Worm (Caenorhabditis elegans): ENCODE measurements around the gene K10H10.6.

K10H10.6 gene

DNA sequence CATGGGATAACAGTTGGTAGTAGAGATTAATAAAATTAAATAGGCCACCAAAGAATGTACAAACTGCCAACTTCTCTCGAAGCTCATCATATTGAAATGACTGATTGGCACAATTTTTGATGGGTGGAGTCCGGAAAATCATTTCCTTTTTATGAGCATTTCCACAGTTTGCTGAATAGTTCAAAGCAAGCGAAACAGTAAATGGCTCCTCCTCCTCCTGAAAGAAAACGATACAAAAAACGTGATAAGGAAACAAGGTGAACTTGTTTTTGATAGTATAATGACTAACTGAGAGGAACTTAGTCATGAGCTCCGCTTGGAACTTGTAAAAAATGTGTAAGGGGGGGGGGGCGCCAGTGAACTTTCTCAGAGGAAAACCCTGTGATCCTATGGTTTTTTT is 11.9 kb downstream of the K10H10.6 start, which contains the start of gene K10H10.9:
K10H10.9 (minus strand) TSS at position 101 of the 400 bp plus-strand sequence.
- TF ChIP-seq unc-86 (tag; optimal IDR thresholded peaks at IDR 0.05) (no peak), nhr-84 (tag; optimal IDR thresholded peaks at IDR 0.05) (no peak), unc-30 (tag; optimal IDR thresholded peaks at IDR 0.05) (no peak), swsn-7 (tag; optimal IDR thresholded peaks at IDR 0.05) (no peak), unc-130 (tag; optimal IDR thresholded peaks at IDR 0.05) (no peak), tlp-1 (tag; optimal IDR thresholded peaks at IDR 0.05) (no peak), lir-3 (tag; optimal IDR thresholded peaks at IDR 0.05; ENCODE audit: poor library complexity) (no peak), alr-1 (tag; optimal IDR thresholded peaks at IDR 0.05; ENCODE audit: borderline replicate concordance) (no peak), ceh-82 (tag; optimal IDR thresholded peaks at IDR 0.05) (no peak), aha-1 (tag; optimal IDR thresholded peaks at IDR 0.05) (no peak), egl-13 (tag; optimal IDR thresholded peaks at IDR 0.05) (no peak), aly-2 (tag; optimal IDR thresholded peaks at IDR 0.05) (no peak), grh-1 (GFP tag; IDR thresholded peaks at IDR 0.05) (no peak), C16A3.4 (tag; optimal IDR thresholded peaks at IDR 0.05) (no peak)

ce11 chrII:14522037-14522436 is 18.9 kb downstream of the K10H10.6 start, which contains the start of gene btb-19:
Gene btb-19 (minus strand): TSS chrII:14522137.
- TF ChIP-seq pax-3 (tag; optimal IDR thresholded peaks at IDR 0.05), result no peak
- no peak for TF ChIP-seq unc-130 (tag; optimal IDR thresholded peaks at IDR 0.05)
- no peak for TF ChIP-seq ceh-88 (GFP tag; IDR thresholded peaks at IDR 0.05)
- no peak for TF ChIP-seq ama-1 (optimal IDR thresholded peaks at IDR 0.05)
- TF ChIP-seq ceh-63 (GFP tag; optimal IDR thresholded peaks at IDR 0.05), result no peak

DNA sequence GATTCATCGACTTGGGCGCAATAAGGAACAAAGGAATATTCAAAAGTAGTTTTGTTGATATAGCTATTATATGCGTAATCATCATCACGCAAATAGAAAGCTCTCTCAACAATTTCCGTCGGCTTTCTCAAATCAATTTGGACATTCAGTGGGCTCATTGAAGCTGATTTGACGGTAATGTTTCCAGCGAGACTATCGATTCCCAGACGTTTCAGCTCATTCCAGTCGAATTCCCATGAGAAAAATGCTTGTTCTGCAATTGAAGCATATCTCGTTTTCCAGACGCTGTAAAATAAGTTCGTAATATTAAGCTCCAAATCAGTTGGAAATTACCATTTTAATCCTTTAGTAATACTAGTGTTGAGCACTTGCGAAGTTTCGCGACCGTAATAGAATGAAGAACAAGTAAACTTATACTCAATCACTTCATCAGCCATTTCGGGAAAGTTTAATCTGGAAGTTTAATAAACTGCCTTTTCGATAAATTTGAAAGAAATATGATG is 20.0 kb downstream of the K10H10.6 start, which contains the start of gene btb-20:
btb-20 (minus strand) TSS at position 453 of the 503 bp plus-strand sequence.
- TF ChIP-seq fkh-8 (tag; optimal IDR thresholded peaks at IDR 0.05) (no peak), snpc-4 (tag; optimal IDR thresholded peaks at IDR 0.05) (no peak), swsn-7 (tag; optimal IDR thresholded peaks at IDR 0.05) (no peak), mef-2 (tag; optimal IDR thresholded peaks at IDR 0.05) (no peak), lin-15B (tag; optimal IDR thresholded peaks at IDR 0.05) (no peak)

ce11 chrII:14523645-14524223 is 20.6 kb downstream of the K10H10.6 start, which contains the start of gene pot-2:
Gene pot-2 (plus strand): TSS chrII:14524173.
- TF ChIP-seq nhr-85 (tag) (no peak), Y116A8C.19 (tag; optimal IDR thresholded peaks at IDR 0.05; ENCODE audit: borderline replicate concordance) (no peak), nhr-20 (tag; optimal IDR thresholded peaks at IDR 0.05) (no peak)

- TF ChIP-seq lin-14 (GFP tag; optimal IDR thresholded peaks at IDR 0.05) (no peak), nhr-20 (tag; optimal IDR thresholded peaks at IDR 0.05) (no peak), C04F5.9 (tag; optimal IDR thresholded peaks at IDR 0.05) (no peak), pag-3 (tag; optimal IDR thresholded peaks at IDR 0.05; ENCODE audit: borderline replicate concordance, insufficient read depth) (no peak), lin-39 (tag; optimal IDR thresholded peaks at IDR 0.05) (no peak), nhr-84 (tag; optimal IDR thresholded peaks at IDR 0.05) (no peak), aha-1 (tag; optimal IDR thresholded peaks at IDR 0.05) (no peak), swsn-7 (tag; optimal IDR thresholded peaks at IDR 0.05) (no peak), unc-30 (tag; optimal IDR thresholded peaks at IDR 0.05) (no peak), ceh-88 (GFP tag; IDR thresholded peaks at IDR 0.05) (no peak), aly-2 (tag; optimal IDR thresholded peaks at IDR 0.05) (no peak), vab-15 (tag; optimal IDR thresholded peaks at IDR 0.05) (no peak), Y116A8C.19 (tag; optimal IDR thresholded peaks at IDR 0.05; ENCODE audit: borderline replicate concordance) (no peak)
Measured at ce11 chrII:14525013-14525412, 21.9 kb downstream of the K10H10.6 start, which contains the start of gene F57C2.4. Gene F57C2.4 (plus strand): TSS chrII:14525313.

DNA sequence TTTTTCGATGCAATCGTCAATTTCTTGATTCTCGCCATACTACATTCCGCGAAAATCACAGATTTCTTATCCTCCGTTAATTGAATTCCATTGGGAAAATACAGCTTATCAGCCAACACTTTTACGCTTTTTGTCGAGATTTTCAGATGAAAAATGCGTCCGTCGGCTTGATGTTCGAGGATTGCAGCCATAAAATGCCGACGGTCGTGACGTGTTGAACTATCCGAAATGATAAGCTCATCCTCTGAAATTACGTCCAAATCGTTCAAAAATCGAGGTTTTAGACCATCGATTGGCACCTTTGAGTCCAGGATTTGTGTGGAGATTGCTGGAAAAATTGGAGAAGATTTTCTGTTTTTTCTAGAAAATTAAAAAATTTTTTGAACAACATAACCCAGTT is 24.0 kb downstream of the K10H10.6 start:
- TF ChIP-seq ets-5 (GFP tag; IDR thresholded peaks at IDR 0.05) (no peak), efl-1 (optimal IDR thresholded peaks at IDR 0.05) (no peak), efl-1 (GFP tag; optimal IDR thresholded peaks at IDR 0.05 in 1 of 2) (peak in 1 of 2 experiments; percentile 57)

All from whole organism, L1 larva.